Worm (Caenorhabditis elegans) whole organism, young adult: ENCODE data around the gene Y41C4A.8.
A peak's percentile ranks its signal among the peaks of the same experiment; 100 is the strongest.

Experiments used
- C17E4.6 ChIP-seq: fragments of 200-800 bp; sonication (Bioruptor generic); IDR thresholded peaks from 2 replicates; pipeline ENCODE4 v1.3.6; 2022; ENCODE audit warnings: missing genetic modification reagents, missing genetic modification characterization, missing compliant biosample characterization
- F23B12.7 ChIP-seq: sonication (generic microtip); optimal IDR thresholded peaks from 2 replicates; lab custom pipeline; 2017; ENCODE audit warnings: missing genetic modification characterization, mild to moderate bottlenecking, missing compliant biosample characterization, antibody characterized with exemption, moderate library complexity; ENCODE audit not compliant: insufficient read depth
- F33H1.4 ChIP-seq: fragments of 200-800 bp; sonication (Bioruptor generic); IDR thresholded peaks from 2 replicates; pipeline ENCODE4 v1.3.6; 2022; ENCODE audit warnings: missing genetic modification reagents, missing genetic modification characterization, missing compliant biosample characterization
- F55B11.4 ChIP-seq: sonication (generic microtip); optimal IDR thresholded peaks from 2 replicates; lab custom pipeline; 2016; ENCODE audit warnings: missing compliant biosample characterization, missing genetic modification characterization, borderline replicate concordance; ENCODE audit not compliant: insufficient read depth
- Y95B8A.8 ChIP-seq: fragments of 200-800 bp; sonication (Bioruptor generic); IDR thresholded peaks from 2 replicates; pipeline ENCODE4 v1.3.6; 2022; ENCODE audit warnings: missing genetic modification reagents, missing genetic modification characterization, missing compliant biosample characterization
- aptf-2 ChIP-seq: fragments of 200-800 bp; sonication (Bioruptor generic); conservative IDR thresholded peaks from 2 replicates; pipeline ENCODE4 v1.3.6; 2022; ENCODE audit warnings: missing genetic modification reagents, missing genetic modification characterization, missing compliant biosample characterization
- aptf-3 ChIP-seq: fragments of 200-800 bp; sonication (Bioruptor generic); IDR thresholded peaks from 2 replicates; pipeline ENCODE4 v1.3.6; 2022; ENCODE audit warnings: missing genetic modification characterization, missing compliant biosample characterization
- athp-1 ChIP-seq: sonication (generic microtip); optimal IDR thresholded peaks from 2 replicates; lab custom pipeline; 2017; ENCODE audit warnings: mild to moderate bottlenecking, missing genetic modification characterization, missing compliant biosample characterization
- attf-3 ChIP-seq: fragments of 200-800 bp; sonication (Bioruptor generic); conservative IDR thresholded peaks from 2 replicates; pipeline ENCODE4 v1.3.6; 2022; ENCODE audit warnings: missing genetic modification reagents, missing genetic modification characterization, missing compliant biosample characterization
- attf-5 ChIP-seq: fragments of 200-800 bp; sonication (Bioruptor generic); optimal IDR thresholded peaks from 2 replicates; lab custom pipeline; 2018; ENCODE audit warnings: mild to moderate bottlenecking, missing genetic modification characterization, missing compliant biosample characterization
- cebp-1 ChIP-seq, 2 experiments: fragments of 200-800 bp in 1 of 2; sonication (Bioruptor generic) in 1 of 2; sonication (generic microtip) in 1 of 2; IDR thresholded peaks in 1 of 2; optimal IDR thresholded peaks in 1 of 2; 2 replicates each; pipeline versions ENCODE4 v1.3.6 to Lab custom; 2017 to 2022; ENCODE audit warnings: missing compliant biosample characterization in 2 of 2, missing genetic modification characterization in 2 of 2, mild to moderate bottlenecking in 1 of 2, missing genetic modification reagents in 1 of 2, moderate library complexity in 1 of 2
- ceh-27 ChIP-seq: fragments of 200-800 bp; sonication (Bioruptor generic); optimal IDR thresholded peaks from 2 replicates; lab custom pipeline; 2018; ENCODE audit warnings: mild to moderate bottlenecking, missing genetic modification characterization, moderate library complexity, missing compliant biosample characterization
- ceh-58 ChIP-seq: fragments of 200-800 bp; sonication (Bioruptor generic); IDR thresholded peaks from 2 replicates; pipeline ENCODE4 v1.3.6; 2022; ENCODE audit warnings: missing genetic modification characterization, missing compliant biosample characterization
- ceh-91 ChIP-seq: fragments of 200-800 bp; sonication (Bioruptor generic); IDR thresholded peaks from 2 replicates; pipeline ENCODE4 v1.3.6; 2022; ENCODE audit warnings: missing genetic modification reagents, missing genetic modification characterization, missing compliant biosample characterization
- egrh-3 ChIP-seq: fragments of 200-800 bp; sonication (Bioruptor generic); IDR thresholded peaks from 2 replicates; pipeline ENCODE4 v1.3.6; 2022; ENCODE audit warnings: missing genetic modification reagents, missing genetic modification characterization, missing compliant biosample characterization
- ets-4 ChIP-seq: fragments of 200-800 bp; sonication (Bioruptor generic); optimal IDR thresholded peaks from 2 replicates; lab custom pipeline; 2018; ENCODE audit warnings: mild to moderate bottlenecking, missing genetic modification characterization, missing compliant biosample characterization
- hmg-20 ChIP-seq: fragments of 200-800 bp; sonication (Bioruptor generic); IDR thresholded peaks from 2 replicates; pipeline ENCODE4 v1.3.6; 2022; ENCODE audit warnings: missing genetic modification reagents, missing genetic modification characterization, missing compliant biosample characterization
- hrde-1 ChIP-seq: sonication (generic microtip); optimal IDR thresholded peaks from 2 replicates; lab custom pipeline; 2016; ENCODE audit warnings: missing genetic modification characterization, mild to moderate bottlenecking, missing compliant biosample characterization, moderate library complexity, missing genotype, missing genetic modification reagents, borderline replicate concordance
- let-607 ChIP-seq, 2 experiments: fragments of 200-800 bp in 1 of 2; sonication (Bioruptor generic) in 1 of 2; sonication (generic microtip) in 1 of 2; optimal IDR thresholded peaks; 2 replicates each; lab custom pipeline; 2016 to 2018; ENCODE audit warnings: mild to moderate bottlenecking in 2 of 2, missing compliant biosample characterization in 2 of 2, missing genetic modification characterization in 2 of 2, moderate library complexity in 2 of 2, missing genotype in 1 of 2
- lin-26 ChIP-seq: fragments of 200-800 bp; sonication (Bioruptor generic); IDR thresholded peaks from 2 replicates; pipeline ENCODE4 v1.3.6; 2022; ENCODE audit warnings: missing genetic modification reagents, missing genetic modification characterization, missing compliant biosample characterization
- lir-1 ChIP-seq: fragments of 200-800 bp; sonication (Bioruptor generic); conservative IDR thresholded peaks from 2 replicates; pipeline ENCODE4 v1.3.6; 2022; ENCODE audit warnings: missing genetic modification reagents, missing genetic modification characterization, missing compliant biosample characterization
- lsl-1 ChIP-seq: fragments of 200-800 bp; sonication (Bioruptor generic); optimal IDR thresholded peaks from 2 replicates; lab custom pipeline; 2018; ENCODE audit warnings: mild to moderate bottlenecking, missing genetic modification characterization, moderate library complexity, missing compliant biosample characterization
- lsy-27 ChIP-seq: sonication (generic microtip); optimal IDR thresholded peaks from 2 replicates; lab custom pipeline; 2017; ENCODE audit warnings: missing genetic modification characterization, mild to moderate bottlenecking, missing compliant biosample characterization, antibody characterized with exemption, missing genotype, borderline replicate concordance; ENCODE audit not compliant: insufficient read depth
- madf-6 ChIP-seq: fragments of 200-800 bp; sonication (Bioruptor generic); IDR thresholded peaks from 2 replicates; pipeline ENCODE4 v1.3.6; 2022; ENCODE audit warnings: missing genetic modification reagents, missing genetic modification characterization, missing compliant biosample characterization
- mel-28 ChIP-seq: sonication (generic microtip); optimal IDR thresholded peaks from 2 replicates; lab custom pipeline; 2016; ENCODE audit warnings: borderline replicate concordance, mild to moderate bottlenecking, missing genetic modification characterization, missing compliant biosample characterization
- nfya-1 ChIP-seq: sonication (generic microtip); optimal IDR thresholded peaks from 2 replicates; lab custom pipeline; 2017; ENCODE audit warnings: antibody characterized with exemption, missing compliant biosample characterization, missing genetic modification characterization, borderline replicate concordance; ENCODE audit not compliant: insufficient read depth
- nhr-27 ChIP-seq: fragments of 200-800 bp; sonication (Bioruptor generic); optimal IDR thresholded peaks from 2 replicates; lab custom pipeline; 2018; ENCODE audit warnings: mild to moderate bottlenecking, missing genetic modification characterization, moderate library complexity, missing compliant biosample characterization
- pbrm-1 ChIP-seq: fragments of 200-800 bp; sonication (Bioruptor generic); IDR thresholded peaks from 2 replicates; pipeline ENCODE4 v1.3.6; 2022; ENCODE audit warnings: missing genetic modification reagents, missing genetic modification characterization, missing compliant biosample characterization
- rcor-1 ChIP-seq: fragments of 200-800 bp; sonication (Bioruptor generic); IDR thresholded peaks from 2 replicates; pipeline ENCODE4 v1.3.6; 2022; ENCODE audit warnings: missing genetic modification reagents, missing genetic modification characterization, missing compliant biosample characterization
- sdz-38 ChIP-seq: sonication (generic microtip); optimal IDR thresholded peaks from 2 replicates; lab custom pipeline; 2016; ENCODE audit warnings: missing genotype, missing genetic modification characterization, missing compliant biosample characterization
- sea-2 ChIP-seq: fragments of 200-800 bp; sonication (Bioruptor generic); IDR thresholded peaks from 2 replicates; pipeline ENCODE4 v1.3.6; 2022; ENCODE audit warnings: missing genetic modification characterization, missing compliant biosample characterization
- snpc-4 ChIP-seq, 5 experiments: fragments of 150-350 bp in 1 of 5; sonication (generic microtip) in 4 of 5; optimal IDR thresholded peaks; 2 replicates each; lab custom pipeline; 2014 to 2018; ENCODE audit warnings: missing genetic modification characterization in 5 of 5, missing biosample characterization in 3 of 5, antibody characterized with exemption in 2 of 5, mild to moderate bottlenecking in 2 of 5, missing compliant biosample characterization in 2 of 5, missing genotype in 2 of 5, moderate library complexity in 2 of 5, missing genetic modification reagents in 1 of 5
- somi-1 ChIP-seq: fragments of 200-800 bp; sonication (Bioruptor generic); optimal IDR thresholded peaks from 2 replicates; lab custom pipeline; 2018; ENCODE audit warnings: mild to moderate bottlenecking, missing genetic modification characterization, missing compliant biosample characterization
- unc-62 ChIP-seq: fragments of 150-350 bp; optimal IDR thresholded peaks from 2 replicates; lab custom pipeline; 2014; ENCODE audit warnings: missing biosample characterization, missing genetic modification reagents, missing genetic modification characterization
- xnd-1 ChIP-seq: sonication (generic microtip); optimal IDR thresholded peaks from 2 replicates; lab custom pipeline; 2016; ENCODE audit warnings: missing genotype, missing genetic modification reagents, missing genetic modification characterization, missing compliant biosample characterization
- zfh-2 ChIP-seq: fragments of 200-800 bp; sonication (Bioruptor generic); conservative IDR thresholded peaks from 2 replicates; pipeline ENCODE4 v1.3.6; 2022; ENCODE audit warnings: missing genetic modification reagents, missing genetic modification characterization, missing compliant biosample characterization
- zim-3 ChIP-seq: sonication (generic microtip); optimal IDR thresholded peaks from 2 replicates; lab custom pipeline; 2017; ENCODE audit warnings: mild to moderate bottlenecking, missing genetic modification characterization, moderate library complexity, missing compliant biosample characterization
- ztf-18 ChIP-seq: sonication (generic microtip); optimal IDR thresholded peaks from 2 replicates; lab custom pipeline; 2016; ENCODE audit warnings: missing genotype, mild to moderate bottlenecking, missing genetic modification characterization, missing compliant biosample characterization
- ztf-28 ChIP-seq: fragments of 200-800 bp; sonication (Bioruptor generic); IDR thresholded peaks from 2 replicates; pipeline ENCODE4 v1.3.6; 2022; ENCODE audit warnings: missing genetic modification reagents, missing genetic modification characterization, missing compliant biosample characterization
- ztf-6 ChIP-seq: fragments of 200-800 bp; sonication (Bioruptor generic); IDR thresholded peaks from 2 replicates; pipeline ENCODE4 v1.3.6; 2022; ENCODE audit warnings: missing genetic modification reagents, missing genetic modification characterization, missing compliant biosample characterization

The Y41C4A.8 gene

DNA sequence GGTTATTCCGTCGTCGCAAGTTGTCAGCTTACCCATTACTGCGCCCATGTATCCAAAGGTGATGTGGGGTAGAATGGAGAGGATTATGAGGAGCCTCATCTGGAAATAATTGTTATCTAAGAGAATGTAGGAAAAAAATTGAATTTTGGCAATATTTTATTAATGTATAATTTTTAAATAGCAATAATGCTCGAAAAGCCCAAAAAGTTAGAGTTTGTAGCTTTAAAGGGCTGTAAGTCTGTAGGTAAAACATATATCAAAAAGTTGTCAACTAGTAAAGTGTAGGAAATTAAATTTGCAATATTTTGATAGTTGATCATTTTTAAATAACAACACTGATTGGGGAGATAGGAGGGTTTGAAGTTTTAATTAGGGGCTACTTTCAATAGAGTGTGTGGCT is at the start of gene Y41C4A.8:
Gene Y41C4A.8 (minus strand): TSS at position 101 of the 400 bp plus-strand sequence.
- no peak for TF ChIP-seq zfh-2 (GFP tag; lab: Robert Waterston, UW)
- no peak for TF ChIP-seq F23B12.7 (tag; lab: Kevin White, UChicago)
- no peak for TF ChIP-seq lsy-27 (tag; lab: Kevin White, UChicago)
- no peak for TF ChIP-seq athp-1 (tag; lab: Kevin White, UChicago)
- TF ChIP-seq hmg-20 (GFP tag; lab: Robert Waterston, UW): no peak
- no peak for TF ChIP-seq nhr-27
- no peak for TF ChIP-seq sdz-38
- no peak for TF ChIP-seq mel-28
- no peak for TF ChIP-seq rcor-1
- no peak for TF ChIP-seq lsl-1 (GFP tag; lab: Kevin White, UChicago)
- TF ChIP-seq ztf-18 (tag; lab: Kevin White, UChicago): no peak
- TF ChIP-seq hrde-1: no peak
- TF ChIP-seq attf-3 (GFP tag; lab: Robert Waterston, UW): no peak
- TF ChIP-seq C17E4.6 (GFP tag; lab: Robert Waterston, UW): no peak
- no peak for TF ChIP-seq aptf-3 (GFP tag; lab: Robert Waterston, UW)
- TF ChIP-seq lin-26 (GFP tag; lab: Robert Waterston, UW): no peak

DNA sequence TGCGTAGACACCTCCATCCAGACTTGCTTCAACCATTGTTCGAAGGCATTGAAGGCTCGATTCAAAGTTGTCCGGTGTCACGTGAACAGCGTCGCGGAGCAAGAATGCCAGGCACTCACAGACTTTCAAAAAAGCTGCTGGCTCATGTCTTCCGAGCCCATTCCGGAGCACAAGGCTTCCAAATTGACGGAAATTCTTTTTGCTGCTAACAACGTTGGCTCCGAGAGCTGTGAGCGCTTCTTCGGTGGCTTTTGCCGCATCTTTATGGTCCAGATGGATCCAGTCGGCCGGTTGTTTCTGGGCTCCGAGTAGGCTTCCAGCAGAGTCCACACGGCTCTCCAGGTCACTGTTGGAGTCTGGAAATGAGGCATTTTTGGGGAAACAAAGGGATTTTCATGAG is 49.3 kb upstream of the Y41C4A.8 start:
- TF ChIP-seq aptf-2 (GFP tag; lab: Robert Waterston, UW): no peak
- TF ChIP-seq zfh-2 (GFP tag; lab: Robert Waterston, UW): peak; percentile 53
- no peak for TF ChIP-seq sea-2 (GFP tag; lab: Robert Waterston, UW)
- no peak for TF ChIP-seq F55B11.4

DNA sequence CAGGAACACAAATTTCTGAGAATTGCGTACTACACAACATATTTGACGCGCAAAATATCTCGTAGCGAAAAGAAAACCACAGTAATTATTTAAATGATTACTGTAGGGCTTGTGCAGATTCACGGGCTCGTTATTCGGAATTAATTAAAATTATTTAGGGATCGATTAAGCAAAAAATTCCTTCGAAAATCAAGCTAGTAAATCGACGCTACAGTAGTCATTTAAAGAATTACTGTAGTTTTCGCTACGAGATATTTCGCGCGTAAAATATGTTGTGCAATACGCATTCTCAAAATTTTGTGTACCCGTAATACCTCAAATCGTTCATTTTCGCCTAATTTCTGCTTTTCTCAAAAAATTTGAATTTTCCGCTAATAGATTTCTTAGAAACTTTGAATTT is 42.2 kb upstream of the Y41C4A.8 start:
- no peak for TF ChIP-seq unc-62 (GFP tag; lab: Kevin White, UChicago)
- no peak for TF ChIP-seq lir-1 (GFP tag; lab: Robert Waterston, UW)
- no peak for TF ChIP-seq nhr-27
- TF ChIP-seq lsl-1 (GFP tag; lab: Kevin White, UChicago): peak; percentile 50
- no peak for TF ChIP-seq aptf-2 (GFP tag; lab: Robert Waterston, UW)
- TF ChIP-seq ztf-6 (GFP tag; lab: Robert Waterston, UW): no peak
- TF ChIP-seq xnd-1 (tag; lab: Kevin White, UChicago): no peak
- 0 out of 2 replicates have a peak, but pooled peaks have one; percentile 18 for TF ChIP-seq F33H1.4
- TF ChIP-seq ceh-91 (GFP tag; lab: Robert Waterston, UW): peak; percentile 56; the same call in 1 of the 2 replicates
- TF ChIP-seq egrh-3 (GFP tag; lab: Robert Waterston, UW): no peak
- TF ChIP-seq somi-1 (GFP tag; lab: Kevin White, UChicago): no peak
- no peak for TF ChIP-seq ztf-28 (GFP tag; lab: Robert Waterston, UW)
- no peak for TF ChIP-seq Y95B8A.8
- TF ChIP-seq let-607 (tag; optimal IDR thresholded peaks at IDR 0.05; lab: Kevin White, UChicago): no peak
- TF ChIP-seq zim-3 (tag; lab: Kevin White, UChicago): no peak
- TF ChIP-seq nfya-1: no peak
- TF ChIP-seq ets-4: no peak
- TF ChIP-seq ztf-18 (tag; lab: Kevin White, UChicago): no peak
- TF ChIP-seq cebp-1 (GFP tag; IDR thresholded peaks at IDR 0.05; lab: Robert Waterston, UW): no peak
- no peak for TF ChIP-seq cebp-1 (tag; optimal IDR thresholded peaks at IDR 0.05; lab: Kevin White, UChicago)
- TF ChIP-seq snpc-4 (GFP tag; optimal IDR thresholded peaks at IDR 0.05; lab: Kevin White, UChicago): no peak
- TF ChIP-seq snpc-4 (tag; optimal IDR thresholded peaks at IDR 0.05; lab: Kevin White, UChicago): no peak
- no peak for TF ChIP-seq ceh-27
- TF ChIP-seq madf-6: peak; percentile 59
- TF ChIP-seq attf-5: no peak
- TF ChIP-seq attf-3 (GFP tag; lab: Robert Waterston, UW): no peak
- no peak for TF ChIP-seq pbrm-1 (GFP tag; lab: Robert Waterston, UW)
- no peak for TF ChIP-seq ceh-58 (GFP tag; lab: Robert Waterston, UW)
